Worm (Caenorhabditis elegans): ENCODE measurements around the gene C49A9.9.

ce11 chrIV:6209337-6209736 lies 7.8 kb upstream of the C49A9.9 start:
- TF ChIP-seq mab-5 (tag; optimal IDR thresholded peaks at IDR 0.05) (no peak), nhr-25 (tag; optimal IDR thresholded peaks at IDR 0.05) (no peak), nhr-6 (tag; optimal IDR thresholded peaks at IDR 0.05) (no peak), snpc-4 (tag; optimal IDR thresholded peaks at IDR 0.05) (no peak), lsy-2 (tag; optimal IDR thresholded peaks at IDR 0.05) (no peak), unc-55 (GFP tag; optimal IDR thresholded peaks at IDR 0.05) (no peak), nhr-23 (tag; optimal IDR thresholded peaks at IDR 0.05) (no peak), unc-62 (GFP tag; optimal IDR thresholded peaks at IDR 0.05) (no peak), ztf-1 (GFP tag; conservative IDR thresholded peaks at IDR 0.05) (no peak)

Measured in whole organism, L2 larva.